Fruit fly (Drosophila melanogaster) whole organism, embryonic: Measurements from ENCODE around the gene CG7029.
A peak's percentile ranks its signal among the peaks of the same experiment; 100 is the strongest.

Experiments
- Ada2b ChIP-seq: fragments of 200-800 bp; sonication (Bioruptor generic); IDR thresholded peaks from 2 replicates; pipeline ENCODE4 v1.3.6; 2022; ENCODE audit warnings: missing biosample characterization, missing genetic modification characterization
- Awh ChIP-seq: fragments of 200-800 bp; sonication (Bioruptor generic); IDR thresholded peaks from 2 replicates; pipeline ENCODE4, ENCODE4 v1.3.6; 2022; ENCODE audit warnings: missing biosample characterization, missing genetic modification characterization
- Blimp-1 ChIP-seq: fragments of 200-800 bp; sonication (Bioruptor generic); optimal IDR thresholded peaks from 3 replicates; lab custom pipeline; 2018; ENCODE audit warnings: missing biosample characterization, missing genetic modification characterization, mild to moderate bottlenecking, moderate library complexity, missing genetic modification reagents
- CG10565 ChIP-seq: fragments of 200-800 bp; sonication (Bioruptor generic); optimal IDR thresholded peaks from 3 replicates; lab custom pipeline; 2016; ENCODE audit warnings: missing biosample characterization, mild to moderate bottlenecking, missing genetic modification characterization
- CG11093 ChIP-seq: fragments of 200-800 bp; sonication (Bioruptor generic); IDR thresholded peaks from 3 replicates; pipeline ENCODE4 v1.3.6; 2022; ENCODE audit warnings: missing biosample characterization, missing genetic modification characterization
- CG15269 ChIP-seq: fragments of 200-800 bp; sonication (Bioruptor generic); optimal IDR thresholded peaks from 2 replicates; lab custom pipeline; 2018; ENCODE audit warnings: missing biosample characterization, mild to moderate bottlenecking, missing genetic modification characterization, moderate library complexity
- CG15696 ChIP-seq: fragments of 200-800 bp; sonication (Bioruptor generic); optimal IDR thresholded peaks from 2 replicates; lab custom pipeline; 2019; ENCODE audit warnings: missing biosample characterization, mild to moderate bottlenecking, missing genetic modification characterization, moderate library complexity
- CG2199 ChIP-seq: fragments of 200-800 bp; sonication (Bioruptor generic); IDR thresholded peaks from 3 replicates; pipeline ENCODE4 v1.3.6; 2022; ENCODE audit warnings: missing biosample characterization, missing genetic modification characterization
- CG2875 ChIP-seq: fragments of 200-800 bp; sonication (Bioruptor generic); optimal IDR thresholded peaks from 2 replicates; lab custom pipeline; 2017; ENCODE audit warnings: missing biosample characterization, mild to moderate bottlenecking, missing genetic modification characterization, missing genetic modification reagents
- CG3281 ChIP-seq: fragments of 200-800 bp; sonication (Bioruptor generic); optimal IDR thresholded peaks from 3 replicates; lab custom pipeline; 2017; ENCODE audit warnings: missing biosample characterization, mild to moderate bottlenecking, missing genetic modification characterization
- CG3407 ChIP-seq: fragments of 200-800 bp; sonication (Bioruptor generic); optimal IDR thresholded peaks from 2 replicates; lab custom pipeline; 2018; ENCODE audit warnings: missing biosample characterization, mild to moderate bottlenecking, missing genetic modification characterization
- CG5953 ChIP-seq: fragments of 200-800 bp; sonication (Bioruptor generic); IDR thresholded peaks from 2 replicates; pipeline ENCODE4 v1.3.6; 2022; ENCODE audit warnings: missing biosample characterization, missing genetic modification characterization
- CG6272 ChIP-seq: fragments of 200-800 bp; sonication (Bioruptor generic); IDR thresholded peaks from 2 replicates; pipeline ENCODE4 v1.3.6; 2022; ENCODE audit warnings: missing biosample characterization, missing genetic modification characterization
- CG7556 ChIP-seq: fragments of 200-800 bp; sonication (Bioruptor generic); optimal IDR thresholded peaks from 2 replicates; lab custom pipeline; 2017; ENCODE audit warnings: missing biosample characterization, mild to moderate bottlenecking, missing genetic modification characterization
- CG7786 ChIP-seq: fragments of 200-800 bp; sonication (Bioruptor generic); optimal IDR thresholded peaks from 2 replicates; lab custom pipeline; 2016; ENCODE audit warnings: missing biosample characterization, missing genetic modification characterization
- CG7987 ChIP-seq: fragments of 200-800 bp; sonication (Bioruptor generic); optimal IDR thresholded peaks from 2 replicates; lab custom pipeline; 2018; ENCODE audit warnings: missing biosample characterization, mild to moderate bottlenecking, missing genetic modification characterization, moderate library complexity
- CTCF ChIP-seq: fragments of 200-800 bp; sonication (Bioruptor generic); optimal IDR thresholded peaks from 2 replicates; lab custom pipeline; 2017; ENCODE audit warnings: missing biosample characterization, mild to moderate bottlenecking, missing genetic modification characterization, moderate library complexity
- D19A ChIP-seq: fragments of 200-800 bp; optimal IDR thresholded peaks from 3 replicates; lab custom pipeline; 2019; ENCODE audit warnings: missing biosample characterization, mild to moderate bottlenecking, missing genetic modification characterization, moderate library complexity
- D19B ChIP-seq: fragments of 200-800 bp; sonication (Bioruptor generic); optimal IDR thresholded peaks from 2 replicates; lab custom pipeline; 2017; ENCODE audit warnings: missing biosample characterization, mild to moderate bottlenecking, missing genetic modification characterization
- Dll ChIP-seq: fragments of 200-800 bp; sonication (Bioruptor generic); IDR thresholded peaks from 4 replicates; pipeline ENCODE4 v1.3.6; 2022; ENCODE audit warnings: missing biosample characterization, missing genetic modification characterization; ENCODE audit not compliant: partially characterized antibody
- Doc2 ChIP-seq: fragments of 200-800 bp; sonication (Bioruptor generic); IDR thresholded peaks from 2 replicates; pipeline ENCODE4 v1.3.6; 2022; ENCODE audit warnings: missing biosample characterization, missing genetic modification characterization
- Drgx ChIP-seq: fragments of 200-800 bp; sonication (Bioruptor generic); IDR thresholded peaks from 2 replicates; pipeline ENCODE4 v1.3.6; 2022; ENCODE audit warnings: missing biosample characterization, missing genetic modification characterization
- Med ChIP-seq: fragments of 200-800 bp; sonication (Bioruptor generic); peaks from one replicate; lab custom pipeline; 2016; ENCODE audit warnings: missing biosample characterization, missing genetic modification characterization, mild to moderate bottlenecking, inconsistent platforms, moderate library complexity
- NC2α ChIP-seq: fragments of 200-800 bp; sonication (Bioruptor generic); optimal IDR thresholded peaks from 2 replicates; lab custom pipeline; 2016; ENCODE audit warnings: missing biosample characterization, missing genetic modification characterization
- Pdp1 ChIP-seq, 2 experiments: fragments of 200-800 bp; sonication (Bioruptor generic); optimal IDR thresholded peaks; 3 replicates each; lab custom pipeline; 2016; ENCODE audit warnings: missing biosample characterization in 2 of 2, missing genetic modification characterization in 2 of 2, mild to moderate bottlenecking in 1 of 2, moderate library complexity in 1 of 2
- Rx ChIP-seq: fragments of 200-800 bp; sonication (Bioruptor generic); IDR thresholded peaks from 2 replicates; pipeline ENCODE4 v1.3.6; 2022; ENCODE audit warnings: missing biosample characterization, missing genetic modification characterization
- Trl ChIP-seq, 3 experiments: fragments of >200 bp in 2 of 3; fragments of 200-800 bp in 1 of 3; sonication (Bioruptor generic) in 1 of 3; optimal IDR thresholded peaks; 2 replicates in 1 of 3; 3 replicates in 2 of 3; lab custom pipeline; 2016 to 2017; ENCODE audit warnings: missing biosample characterization in 1 of 3, missing genetic modification characterization in 1 of 3
- Vsx1 ChIP-seq: fragments of 200-800 bp; sonication (Bioruptor generic); optimal IDR thresholded peaks from 2 replicates; lab custom pipeline; 2017; ENCODE audit warnings: missing biosample characterization, mild to moderate bottlenecking, missing genetic modification characterization, missing genetic modification reagents
- Xrp1 ChIP-seq: fragments of 200-800 bp; sonication (Bioruptor generic); IDR thresholded peaks from 2 replicates; pipeline ENCODE4 v1.3.6; 2022; ENCODE audit warnings: missing biosample characterization, missing genetic modification characterization
- aop ChIP-seq: fragments of 200-800 bp; sonication (Bioruptor generic); IDR thresholded peaks from 2 replicates; pipeline ENCODE4 v1.3.6; 2022; ENCODE audit warnings: missing biosample characterization, missing genetic modification characterization
- cato ChIP-seq: fragments of 200-800 bp; sonication (Bioruptor generic); optimal IDR thresholded peaks from 2 replicates; lab custom pipeline; 2016; ENCODE audit warnings: missing biosample characterization, missing genetic modification characterization, borderline replicate concordance
- caup ChIP-seq: fragments of 200-800 bp; sonication (Bioruptor generic); optimal IDR thresholded peaks from 3 replicates; lab custom pipeline; 2017; ENCODE audit warnings: missing biosample characterization, mild to moderate bottlenecking, missing genetic modification characterization, moderate library complexity; ENCODE audit not compliant: severe bottlenecking
- crp ChIP-seq, 2 experiments: fragments of 200-800 bp; sonication (Bioruptor generic); optimal IDR thresholded peaks; 2 replicates in 1 of 2; 3 replicates in 1 of 2; lab custom pipeline; 2017; ENCODE audit warnings: missing biosample characterization in 2 of 2, missing genetic modification characterization in 2 of 2, mild to moderate bottlenecking in 1 of 2, moderate library complexity in 1 of 2
- fd102C ChIP-seq: fragments of 200-800 bp; sonication (Bioruptor generic); optimal IDR thresholded peaks from 2 replicates; lab custom pipeline; 2018; ENCODE audit warnings: missing biosample characterization, mild to moderate bottlenecking, missing genetic modification characterization, moderate library complexity
- fd64A ChIP-seq: fragments of 200-800 bp; sonication (Bioruptor generic); optimal IDR thresholded peaks from 3 replicates; lab custom pipeline; 2018; ENCODE audit warnings: missing biosample characterization, mild to moderate bottlenecking, missing genetic modification characterization
- gcm ChIP-seq: fragments of 200-800 bp; sonication (Bioruptor generic); optimal IDR thresholded peaks from 2 replicates; lab custom pipeline; 2019; ENCODE audit warnings: missing biosample characterization, mild to moderate bottlenecking, missing genetic modification characterization, moderate library complexity
- gcm2 ChIP-seq: fragments of 200-800 bp; sonication (Bioruptor generic); optimal IDR thresholded peaks from 2 replicates; lab custom pipeline; 2016; ENCODE audit warnings: missing biosample characterization, missing genetic modification characterization
- gsb-n ChIP-seq: fragments of 200-800 bp; sonication (Bioruptor generic); optimal IDR thresholded peaks from 3 replicates; lab custom pipeline; 2018; ENCODE audit warnings: missing biosample characterization, mild to moderate bottlenecking, missing genetic modification characterization
- hth ChIP-seq: fragments of >200 bp; optimal IDR thresholded peaks from 2 replicates; lab custom pipeline; 2017; ENCODE audit warnings: inconsistent platforms
- kay ChIP-seq: fragments of 200-800 bp; sonication (Bioruptor generic); optimal IDR thresholded peaks from 2 replicates; lab custom pipeline; 2016; ENCODE audit warnings: missing biosample characterization, missing genetic modification characterization
- kni ChIP-seq: fragments of 200-800 bp; sonication (Bioruptor generic); optimal IDR thresholded peaks from 3 replicates; lab custom pipeline; 2017; ENCODE audit warnings: mild to moderate bottlenecking, missing biosample characterization, missing genetic modification reagents, missing genetic modification characterization
- mirr ChIP-seq: fragments of 200-800 bp; sonication (Bioruptor generic); optimal IDR thresholded peaks from 3 replicates; lab custom pipeline; 2018; ENCODE audit warnings: missing biosample characterization, mild to moderate bottlenecking, missing genetic modification characterization
- mld ChIP-seq: fragments of 200-800 bp; sonication (Bioruptor generic); IDR thresholded peaks from 3 replicates; pipeline ENCODE4 v1.3.6; 2022; ENCODE audit warnings: missing biosample characterization, missing genetic modification characterization; ENCODE audit not compliant: partially characterized antibody
- nerfin-2 ChIP-seq: fragments of 200-800 bp; sonication (Bioruptor generic); IDR thresholded peaks from 2 replicates; pipeline ENCODE4 v1.3.6; 2022; ENCODE audit warnings: missing biosample characterization, missing genetic modification characterization; ENCODE audit not compliant: partially characterized antibody
- ro ChIP-seq: fragments of 200-800 bp; sonication (Bioruptor generic); IDR thresholded peaks from 2 replicates; pipeline ENCODE4 v1.3.6; 2022; ENCODE audit warnings: missing biosample characterization, missing genetic modification characterization
- sens ChIP-seq: fragments of 200-800 bp; sonication (Bioruptor generic); peaks from one replicate; lab custom pipeline; 2016; ENCODE audit warnings: missing biosample characterization, missing genetic modification characterization
- sisA ChIP-seq: fragments of 200-800 bp; sonication (Bioruptor generic); IDR thresholded peaks from 2 replicates; pipeline ENCODE4 v1.3.6; 2022; ENCODE audit warnings: missing biosample characterization, missing genetic modification characterization
- sug ChIP-seq: fragments of 200-800 bp; optimal IDR thresholded peaks from 2 replicates; lab custom pipeline; 2019; ENCODE audit warnings: missing biosample characterization, mild to moderate bottlenecking, missing genetic modification characterization, moderate library complexity
- wdn ChIP-seq: fragments of 200-800 bp; sonication (Bioruptor generic); IDR thresholded peaks from 2 replicates; pipeline ENCODE4 v1.3.6; 2022; ENCODE audit warnings: missing biosample characterization, missing genetic modification characterization
- zfh2 ChIP-seq: fragments of 200-800 bp; sonication (Bioruptor generic); optimal IDR thresholded peaks from 2 replicates; lab custom pipeline; 2016; ENCODE audit warnings: missing biosample characterization, missing genetic modification characterization

Gene CG7029

dm6 chr3R:22776457-22776856 lies 25.8 kb downstream of the CG7029 start (continued):
- TF ChIP-seq fd64A (no peak), nerfin-2 (0 out of 2 replicates have a peak, but pooled peaks have one; percentile 35), CG15269 (tag; lab: Kevin White, UChicago) (peak; percentile 55), CG7987 (no peak), mld (0 out of 3 replicates have a peak, but pooled peaks have one; percentile 25)

dm6 chr3R:22780135-22780534 lies 29.4 kb downstream of the CG7029 start:
- TF ChIP-seq kni (GFP tag; lab: Kevin White, UChicago) (peak; percentile 89), caup (GFP tag; lab: Kevin White, UChicago) (peak; percentile 24), NC2α (no peak), gcm (peak; percentile 35), sug (peak; percentile 44), Pdp1 (GFP tag; optimal IDR thresholded peaks at IDR 0.05; lab: Kevin White, UChicago) (peak in 1 of 2 experiments; percentile 31), cato (GFP tag; lab: Kevin White, UChicago) (no peak), CTCF (GFP tag; lab: Kevin White, UChicago) (no peak), Xrp1 (no peak), CG2875 (GFP tag; lab: Kevin White, UChicago) (no peak), CG7786 (no peak), aop (GFP tag; lab: Robert Waterston, UW) (no peak), CG5953 (GFP tag; lab: Robert Waterston, UW) (no peak), Awh (GFP tag; lab: Robert Waterston, UW) (0 out of 2 replicates have a peak, but pooled peaks have one; percentile 37), fd102C (no peak), D19B (GFP tag; lab: Kevin White, UChicago) (peak; percentile 5), Vsx1 (GFP tag; lab: Kevin White, UChicago) (no peak), wdn (GFP tag; lab: Robert Waterston, UW) (no peak), CG10565 (no peak), gcm2 (GFP tag; lab: Kevin White, UChicago) (no peak), Dll (GFP tag; lab: Robert Waterston, UW) (no peak), CG7556 (no peak), Blimp-1 (GFP tag; lab: Kevin White, UChicago) (peak; percentile 12), Drgx (GFP tag; lab: Robert Waterston, UW) (0 out of 2 replicates have a peak, but pooled peaks have one; percentile 33), hth (lab: Kevin White, UChicago) (no peak), CG11093 (GFP tag; lab: Robert Waterston, UW) (no peak), Ada2b (no peak), mirr (GFP tag; lab: Kevin White, UChicago) (no peak), sisA (GFP tag; lab: Robert Waterston, UW) (no peak), D19A (tag; lab: Kevin White, UChicago) (no peak), CG6272 (GFP tag; lab: Robert Waterston, UW) (no peak), Med (no peak), ro (GFP tag; lab: Robert Waterston, UW) (no peak), CG3407 (GFP tag; lab: Kevin White, UChicago) (no peak), Rx (GFP tag; lab: Robert Waterston, UW) (no peak), zfh2 (GFP tag; lab: Kevin White, UChicago) (no peak), Doc2 (GFP tag; lab: Robert Waterston, UW) (no peak), kay (GFP tag; lab: Kevin White, UChicago) (no peak), crp (GFP tag; optimal IDR thresholded peaks at IDR 0.05; lab: Kevin White, UChicago) (peak in 1 of 2 experiments; percentile 12), sens (GFP tag; lab: Kevin White, UChicago) (peak; percentile 55), CG3281 (GFP tag; lab: Kevin White, UChicago) (no peak), CG2199 (GFP tag; lab: Robert Waterston, UW) (0 out of 3 replicates have a peak, but pooled peaks have one; percentile 26), Trl (optimal IDR thresholded peaks at IDR 0.05; lab: Kevin White, UChicago) (no peak), Trl (GFP tag; optimal IDR thresholded peaks at IDR 0.05; lab: Kevin White, UChicago) (no peak), CG15696 (tag; lab: Kevin White, UChicago) (no peak), gsb-n (tag; lab: Kevin White, UChicago) (no peak)
